Worm (Caenorhabditis elegans): ENCODE results near the gene ZK470.6.

The ZK470.6 gene

ce11 chrX:4177394-4177793 lies at the start of gene ZK470.6:
Gene ZK470.6, minus strand, starts transcription at chrX:4177494.
- no peak for TF ChIP-seq ceh-82 (tag; optimal IDR thresholded peaks at IDR 0.05)

ce11 chrX:4222779-4223387 lies 45.6 kb upstream of the ZK470.6 start:
- TF ChIP-seq nhr-77 (tag; optimal IDR thresholded peaks at IDR 0.05) (no peak), nhr-25 (tag; optimal IDR thresholded peaks at IDR 0.05) (peak; percentile 77), lsy-2 (tag; optimal IDR thresholded peaks at IDR 0.05) (peak; percentile 39 to 81), ceh-82 (tag; optimal IDR thresholded peaks at IDR 0.05) (no peak), egl-27 (tag; optimal IDR thresholded peaks at IDR 0.05) (peak; percentile 84), ceh-16 (tag; optimal IDR thresholded peaks at IDR 0.05) (peak; percentile 14), nhr-6 (tag; optimal IDR thresholded peaks at IDR 0.05) (peak; percentile 86), elt-3 (tag; optimal IDR thresholded peaks at IDR 0.05) (no peak), nhr-237 (tag; optimal IDR thresholded peaks at IDR 0.05) (peak; percentile 34), elt-1 (tag; optimal IDR thresholded peaks at IDR 0.05) (peak; percentile 44), R02D3.7 (tag; optimal IDR thresholded peaks at IDR 0.05) (no peak), zag-1 (tag; optimal IDR thresholded peaks at IDR 0.05) (no peak), nhr-21 (tag; optimal IDR thresholded peaks at IDR 0.05) (peak; percentile 91), alr-1 (tag; optimal IDR thresholded peaks at IDR 0.05) (no peak), unc-62 (GFP tag; optimal IDR thresholded peaks at IDR 0.05) (peak; percentile 42), nhr-12 (tag; optimal IDR thresholded peaks at IDR 0.05) (no peak), crh-2 (tag; optimal IDR thresholded peaks at IDR 0.05) (peak; percentile 76), ztf-11 (tag; optimal IDR thresholded peaks at IDR 0.05) (no peak), lin-39 (tag; optimal IDR thresholded peaks at IDR 0.05) (no peak), nhr-129 (tag; optimal IDR thresholded peaks at IDR 0.05) (peak; percentile 73), fos-1 (tag; optimal IDR thresholded peaks at IDR 0.05) (no peak), nhr-23 (tag; optimal IDR thresholded peaks at IDR 0.05) (no peak), Y55F3AM.14 (GFP tag; optimal IDR thresholded peaks at IDR 0.05) (peak; percentile 79), sma-9 (GFP tag; optimal IDR thresholded peaks at IDR 0.05) (peak; percentile 83), sma-9 (tag; optimal IDR thresholded peaks at IDR 0.05) (no peak), gmeb-1 (tag; optimal IDR thresholded peaks at IDR 0.05) (peak; percentile 76), nhr-10 (tag; optimal IDR thresholded peaks at IDR 0.05) (peak; percentile 36), unc-39 (tag; optimal IDR thresholded peaks at IDR 0.05) (no peak), lin-13 (GFP tag; optimal IDR thresholded peaks at IDR 0.05) (peak; percentile 48), mab-5 (tag; optimal IDR thresholded peaks at IDR 0.05) (peak; percentile 82), F13H6.1 (tag; optimal IDR thresholded peaks at IDR 0.05) (peak; percentile 97), aly-2 (tag; optimal IDR thresholded peaks at IDR 0.05) (no peak), skn-1 (tag; optimal IDR thresholded peaks at IDR 0.05) (no peak), sem-4 (tag; optimal IDR thresholded peaks at IDR 0.05) (peak; percentile 85), ZK546.5 (tag; optimal IDR thresholded peaks at IDR 0.05) (no peak), lin-11 (tag; optimal IDR thresholded peaks at IDR 0.05) (peak; percentile 77), sma-3 (GFP tag; optimal IDR thresholded peaks at IDR 0.05) (peak; percentile 94), ztf-4 (tag; optimal IDR thresholded peaks at IDR 0.05) (peak; percentile 80), nhr-11 (tag; optimal IDR thresholded peaks at IDR 0.05) (no peak), unc-55 (GFP tag; optimal IDR thresholded peaks at IDR 0.05) (peak; percentile 49), blmp-1 (tag; optimal IDR thresholded peaks at IDR 0.05; ENCODE audit: insufficient read depth) (no peak), peb-1 (tag; optimal IDR thresholded peaks at IDR 0.05) (no peak), mbf-1 (tag; optimal IDR thresholded peaks at IDR 0.05) (no peak), ztf-1 (GFP tag; conservative IDR thresholded peaks at IDR 0.05) (no peak), snpc-4 (tag; optimal IDR thresholded peaks at IDR 0.05) (peak; percentile 39), ama-1 (optimal IDR thresholded peaks at IDR 0.05) (peak; percentile 63), C34F6.9 (tag; optimal IDR thresholded peaks at IDR 0.05) (peak; percentile 62), dmd-4 (tag; optimal IDR thresholded peaks at IDR 0.05) (no peak), mdl-1 (tag; optimal IDR thresholded peaks at IDR 0.05) (peak; percentile 44 to 66)
